Worm (Caenorhabditis elegans) whole organism, L1 larva: Measurements from ENCODE around the gene K06H6.1.

Experiments
- C34B4.2 ChIP-seq: sonication (generic microtip); optimal IDR thresholded peaks from 2 replicates; lab custom pipeline; 2017; ENCODE audit warnings: mild to moderate bottlenecking, missing genetic modification characterization, missing compliant biosample characterization
- ama-1 ChIP-seq: fragments of 150-350 bp; optimal IDR thresholded peaks from 2 replicates; lab custom pipeline; 2014
- ceh-63 ChIP-seq: fragments of 200-800 bp; sonication (Bioruptor generic); optimal IDR thresholded peaks from 2 replicates; lab custom pipeline; 2018; ENCODE audit warnings: mild to moderate bottlenecking, missing genetic modification characterization, missing compliant biosample characterization
- ceh-8 ChIP-seq: fragments of 200-800 bp; sonication (Bioruptor generic); optimal IDR thresholded peaks from 2 replicates; lab custom pipeline; 2018; ENCODE audit warnings: mild to moderate bottlenecking, missing genetic modification characterization, moderate library complexity, missing compliant biosample characterization
- ceh-82 ChIP-seq, 3 experiments: fragments of 150-350 bp in 1 of 3; sonication (generic microtip) in 2 of 3; optimal IDR thresholded peaks; 2 replicates each; lab custom pipeline; 2014 to 2017; ENCODE audit warnings: missing biosample characterization in 3 of 3, missing genetic modification characterization in 3 of 3
- ceh-88 ChIP-seq: fragments of 200-800 bp; sonication (Bioruptor generic); IDR thresholded peaks from 2 replicates; pipeline ENCODE4 v1.3.6; 2022; ENCODE audit warnings: missing genetic modification characterization, missing compliant biosample characterization
- ceh-90 ChIP-seq: sonication (generic microtip); optimal IDR thresholded peaks from 2 replicates; lab custom pipeline; 2016; ENCODE audit warnings: missing genetic modification characterization, missing compliant biosample characterization
- ces-1 ChIP-seq: fragments of 150-350 bp; optimal IDR thresholded peaks from 2 replicates; lab custom pipeline; 2014; ENCODE audit warnings: missing biosample characterization, missing genetic modification reagents, missing genetic modification characterization
- dpl-1 ChIP-seq, 3 experiments: fragments of 150-350 bp in 2 of 3; sonication (generic microtip) in 1 of 3; optimal IDR thresholded peaks; 2 replicates each; lab custom pipeline; 2014 to 2017; ENCODE audit warnings: missing biosample characterization in 3 of 3, missing genetic modification characterization in 3 of 3, missing genetic modification reagents in 3 of 3
- dsc-1 ChIP-seq: sonication (generic microtip); optimal IDR thresholded peaks from 2 replicates; lab custom pipeline; 2016; ENCODE audit warnings: mild to moderate bottlenecking, missing genetic modification characterization, missing compliant biosample characterization
- efl-1 ChIP-seq, 4 experiments: fragments of 150-350 bp; optimal IDR thresholded peaks in 3 of 4; peaks in 1 of 4; 1 replicate in 1 of 4; 2 replicates in 3 of 4; lab custom pipeline; 2014; ENCODE audit warnings: missing biosample characterization in 2 of 4, missing genetic modification characterization in 2 of 4, missing genetic modification reagents in 2 of 4
- efl-3 ChIP-seq: fragments of 200-800 bp; sonication (Bioruptor generic); optimal IDR thresholded peaks from 2 replicates; lab custom pipeline; 2018; ENCODE audit warnings: mild to moderate bottlenecking, missing genetic modification characterization, missing compliant biosample characterization
- egl-13 ChIP-seq: sonication (generic microtip); optimal IDR thresholded peaks from 2 replicates; lab custom pipeline; 2016; ENCODE audit warnings: missing genotype, missing genetic modification reagents, missing genetic modification characterization, missing compliant biosample characterization
- elt-2 ChIP-seq: sonication (generic microtip); optimal IDR thresholded peaks from 2 replicates; lab custom pipeline; 2016; ENCODE audit warnings: missing genetic modification characterization, mild to moderate bottlenecking, inconsistent platforms, missing compliant biosample characterization, missing genetic modification reagents
- elt-3 ChIP-seq, 6 experiments: fragments of 150-350 bp in 1 of 6; sonication (generic microtip); optimal IDR thresholded peaks; 2 replicates each; lab custom pipeline; 2017 to 2018; ENCODE audit warnings: missing biosample characterization in 6 of 6, missing genetic modification characterization in 6 of 6, inconsistent platforms in 1 of 6
- fkh-8 ChIP-seq: sonication (generic microtip); optimal IDR thresholded peaks from 2 replicates; lab custom pipeline; 2016; ENCODE audit warnings: mild to moderate bottlenecking, missing genetic modification characterization, missing compliant biosample characterization
- fos-1 ChIP-seq: fragments of 150-350 bp; optimal IDR thresholded peaks from 2 replicates; lab custom pipeline; 2014; ENCODE audit warnings: missing biosample characterization, missing genetic modification characterization
- grh-1 ChIP-seq: fragments of 200-800 bp; sonication (Bioruptor generic); IDR thresholded peaks from 2 replicates; pipeline ENCODE4 v1.3.6; 2022; ENCODE audit warnings: missing genetic modification reagents, missing genetic modification characterization, missing compliant biosample characterization
- hlh-17 ChIP-seq: fragments of 200-800 bp; sonication (Bioruptor generic); optimal IDR thresholded peaks from 2 replicates; lab custom pipeline; 2018; ENCODE audit warnings: missing genetic modification characterization, mild to moderate bottlenecking, missing compliant biosample characterization, moderate library complexity, borderline replicate concordance
- hpl-2 ChIP-seq: fragments of 150-350 bp; optimal IDR thresholded peaks from 2 replicates; lab custom pipeline; 2014; ENCODE audit warnings: missing biosample characterization, missing genetic modification reagents, missing genetic modification characterization
- irx-1 ChIP-seq: sonication (generic microtip); optimal IDR thresholded peaks from 2 replicates; lab custom pipeline; 2016; ENCODE audit warnings: missing genetic modification characterization, missing compliant biosample characterization
- isw-1 ChIP-seq: fragments of 200-800 bp; sonication (Bioruptor generic); IDR thresholded peaks from 2 replicates; pipeline ENCODE4 v1.3.6; 2022; ENCODE audit warnings: missing genetic modification characterization, missing compliant biosample characterization
- lin-35 ChIP-seq, 2 experiments: fragments of 150-350 bp; optimal IDR thresholded peaks; 2 replicates each; lab custom pipeline; 2014; ENCODE audit warnings: missing biosample characterization in 2 of 2, missing genetic modification characterization in 2 of 2, missing genetic modification reagents in 2 of 2
- mef-2 ChIP-seq: fragments of 150-350 bp; optimal IDR thresholded peaks from 2 replicates; lab custom pipeline; 2014; ENCODE audit warnings: missing biosample characterization, missing genetic modification characterization
- mep-1 ChIP-seq: fragments of 150-350 bp; optimal IDR thresholded peaks from 2 replicates; lab custom pipeline; 2014; ENCODE audit warnings: missing biosample characterization, missing genetic modification characterization
- nhr-19 ChIP-seq: fragments of 200-800 bp; sonication (Bioruptor generic); conservative IDR thresholded peaks from 2 replicates; pipeline ENCODE4 v1.3.6; 2022; ENCODE audit warnings: missing genetic modification characterization, missing compliant biosample characterization
- nhr-237 ChIP-seq: fragments of 150-350 bp; optimal IDR thresholded peaks from 2 replicates; lab custom pipeline; 2014; ENCODE audit warnings: missing biosample characterization, missing genetic modification characterization
- nhr-77 ChIP-seq: fragments of 150-350 bp; optimal IDR thresholded peaks from 2 replicates; lab custom pipeline; 2014; ENCODE audit warnings: missing biosample characterization, missing genetic modification characterization
- nhr-90 ChIP-seq: sonication (generic microtip); optimal IDR thresholded peaks from 2 replicates; lab custom pipeline; 2016; ENCODE audit warnings: mild to moderate bottlenecking, missing genetic modification characterization, missing compliant biosample characterization; ENCODE audit not compliant: poor library complexity
- pag-3 ChIP-seq: sonication (generic microtip); optimal IDR thresholded peaks from 2 replicates; lab custom pipeline; 2017; ENCODE audit warnings: missing genetic modification characterization, mild to moderate bottlenecking, missing compliant biosample characterization, antibody characterized with exemption, borderline replicate concordance; ENCODE audit not compliant: insufficient read depth
- pax-3 ChIP-seq: fragments of 200-800 bp; sonication (Bioruptor generic); optimal IDR thresholded peaks from 2 replicates; lab custom pipeline; 2018; ENCODE audit warnings: mild to moderate bottlenecking, missing genetic modification characterization, moderate library complexity, missing compliant biosample characterization
- rnt-1 ChIP-seq: sonication (generic microtip); optimal IDR thresholded peaks from 2 replicates; lab custom pipeline; 2016; ENCODE audit warnings: mild to moderate bottlenecking, missing genetic modification characterization, moderate library complexity, missing compliant biosample characterization
- snu-23 ChIP-seq: sonication (generic microtip); optimal IDR thresholded peaks from 2 replicates; lab custom pipeline; 2016; ENCODE audit warnings: missing genetic modification characterization, missing compliant biosample characterization
- swsn-7 ChIP-seq: sonication (generic microtip); optimal IDR thresholded peaks from 2 replicates; lab custom pipeline; 2016; ENCODE audit warnings: missing genetic modification characterization, missing compliant biosample characterization
- tlp-1 ChIP-seq: fragments of 150-350 bp; optimal IDR thresholded peaks from 2 replicates; lab custom pipeline; 2014; ENCODE audit warnings: missing biosample characterization, missing genetic modification characterization
- unc-30 ChIP-seq: sonication (generic microtip); optimal IDR thresholded peaks from 2 replicates; lab custom pipeline; 2017; ENCODE audit warnings: missing biosample characterization, missing genetic modification characterization
- xbp-1 ChIP-seq: sonication (generic microtip); optimal IDR thresholded peaks from 2 replicates; lab custom pipeline; 2016; ENCODE audit warnings: missing genetic modification characterization, missing compliant biosample characterization
- ztf-11 ChIP-seq, 2 experiments: sonication (generic microtip); optimal IDR thresholded peaks; 2 replicates each; lab custom pipeline; 2016 to 2017; ENCODE audit warnings: missing genetic modification characterization in 2 of 2, missing biosample characterization in 1 of 2, missing compliant biosample characterization in 1 of 2

The K06H6.1 gene

ce11 chrV:619054-619453 is 31.1 kb downstream of the K06H6.1 start, which contains the start of gene F48G7.4 (continued):
- TF ChIP-seq elt-3 (tag; optimal IDR thresholded peaks at IDR 0.05; lab: Kevin White, UChicago) = peak in 1 of 6 experiments; percentile 23
- TF ChIP-seq isw-1 (GFP tag; lab: Robert Waterston, UW) = peak; percentile 33
- no peak for TF ChIP-seq ceh-88 (GFP tag; lab: Robert Waterston, UW)
- TF ChIP-seq xbp-1 (tag; lab: Kevin White, UChicago) = peak; percentile 64
- peak; percentile 60 for TF ChIP-seq fos-1 (tag; lab: Kevin White, UChicago)
- TF ChIP-seq grh-1 = peak; percentile 48; the same call in 1 of the 2 replicates
- peak; percentile 68 for TF ChIP-seq nhr-237 (tag; lab: Kevin White, UChicago)
- TF ChIP-seq C34B4.2 = no peak
- TF ChIP-seq swsn-7 (tag; lab: Kevin White, UChicago) = peak; percentile 78
- TF ChIP-seq ceh-8 (GFP tag; lab: Kevin White, UChicago) = no peak
- TF ChIP-seq efl-3 (GFP tag; lab: Kevin White, UChicago) = no peak
- TF ChIP-seq ceh-63 = no peak
- peak; percentile 25 for TF ChIP-seq mep-1 (tag; lab: Kevin White, UChicago)
- TF ChIP-seq efl-1 (optimal IDR thresholded peaks at IDR 0.05; lab: Kevin White, UChicago) = peak; percentile 73 to 75
- peak in 1 of 2 experiments; percentile 47 for TF ChIP-seq efl-1 (GFP tag; optimal IDR thresholded peaks at IDR 0.05 in 1 of 2; lab: Kevin White, UChicago)
- TF ChIP-seq tlp-1 (tag; lab: Kevin White, UChicago) = no peak
- TF ChIP-seq dpl-1 (GFP tag; optimal IDR thresholded peaks at IDR 0.05; lab: Kevin White, UChicago) = peak; percentile 22 to 44 (median 32)
- TF ChIP-seq ztf-11 (tag; optimal IDR thresholded peaks at IDR 0.05; lab: Kevin White, UChicago) = no peak
- TF ChIP-seq nhr-90 (tag; lab: Kevin White, UChicago) = no peak
- TF ChIP-seq snu-23 (GFP tag; lab: Kevin White, UChicago) = peak; percentile 86
- TF ChIP-seq nhr-77 = peak; percentile 23
- no peak for TF ChIP-seq pag-3 (tag; lab: Kevin White, UChicago)
- TF ChIP-seq egl-13 (tag; lab: Kevin White, UChicago) = peak; percentile 55
- peak; percentile 67 for TF ChIP-seq rnt-1 (tag; lab: Kevin White, UChicago)
- peak; percentile 60 for TF ChIP-seq nhr-19 (GFP tag; lab: Robert Waterston, UW)

DNA sequence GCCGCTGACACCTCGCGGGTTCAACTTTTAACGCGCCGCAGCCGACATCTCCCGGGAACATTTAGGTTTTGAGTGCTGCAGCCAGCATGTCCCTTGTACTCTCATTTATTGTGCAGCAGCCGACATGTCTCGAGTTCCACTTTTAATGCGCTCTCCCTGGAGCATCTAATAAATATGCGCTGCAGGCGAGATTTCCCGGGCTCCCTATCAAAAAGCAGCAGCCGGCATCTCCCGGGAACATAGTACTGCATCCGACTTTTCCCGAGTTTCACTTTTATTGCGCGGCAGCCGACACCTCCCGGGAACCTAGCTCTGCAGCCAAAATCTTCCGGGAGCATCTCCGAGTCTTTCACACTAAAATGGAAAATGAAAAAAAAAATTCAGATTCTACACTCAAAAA is 33.1 kb downstream of the K06H6.1 start:
- TF ChIP-seq hlh-17 (GFP tag; lab: Kevin White, UChicago) (no peak), irx-1 (tag; lab: Kevin White, UChicago) (no peak), unc-30 (no peak), ceh-90 (no peak), mef-2 (tag; lab: Kevin White, UChicago) (no peak), dsc-1 (tag; lab: Kevin White, UChicago) (no peak), fkh-8 (tag; lab: Kevin White, UChicago) (no peak), isw-1 (GFP tag; lab: Robert Waterston, UW) (no peak), lin-35 (GFP tag; optimal IDR thresholded peaks at IDR 0.05; lab: Kevin White, UChicago) (no peak), hpl-2 (no peak), rnt-1 (tag; lab: Kevin White, UChicago) (no peak), pax-3 (tag; lab: Kevin White, UChicago) (no peak), ceh-82 (tag; optimal IDR thresholded peaks at IDR 0.05; lab: Kevin White, UChicago) (no peak), swsn-7 (tag; lab: Kevin White, UChicago) (no peak), ama-1 (lab: Kevin White, UChicago) (no peak)

DNA sequence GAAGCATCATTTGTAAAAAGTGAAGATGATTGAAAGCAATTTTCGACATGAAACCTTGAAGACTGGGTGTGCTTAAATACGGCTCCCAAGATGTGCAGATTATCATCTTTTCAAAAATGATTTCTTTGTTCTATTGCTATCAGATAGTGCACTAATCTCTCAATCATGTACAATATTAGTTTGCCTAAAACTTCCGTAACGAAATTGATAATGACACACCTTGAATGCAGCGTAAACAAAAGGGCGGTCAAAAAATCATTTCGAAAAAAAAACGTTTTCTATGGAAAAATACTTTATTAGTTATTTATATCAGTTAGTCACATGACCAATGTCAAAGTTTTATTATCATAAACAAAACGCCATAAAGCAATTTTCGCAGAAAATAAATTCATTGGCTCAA is 35.0 kb downstream of the K06H6.1 start, which contains the start of gene F48G7.5:
F48G7.5 (minus strand) TSS at position 34 of the 400 bp plus-strand sequence.
- TF ChIP-seq elt-2 (tag; lab: Kevin White, UChicago) (peak; percentile 29), ces-1 (GFP tag; lab: Kevin White, UChicago) (no peak)
- TF ChIP-seq, all 84 proteins: peak for 1
